Fruit fly (Drosophila melanogaster) ovary, adult (tissue): ENCODE data around the gene CG13995.

Source experiments
- CG17801 ChIP-seq: fragments of 200-800 bp; optimal IDR thresholded peaks from 2 replicates; lab custom pipeline; 2019; ENCODE audit warnings: missing biosample characterization, mild to moderate bottlenecking, missing genetic modification characterization, moderate library complexity; ENCODE audit not compliant: partially characterized antibody

Gene CG13995

dm6 chr2L:6088371-6089365 lies 34.6 kb downstream of the CG13995 start:
- peak; percentile 75 for TF ChIP-seq CG17801 (GFP tag; lab: Kevin White, UChicago)

dm6 chr2L:6089604-6090198 lies 35.6 kb downstream of the CG13995 start:
- no peak for TF ChIP-seq CG17801 (GFP tag; lab: Kevin White, UChicago)

dm6 chr2L:6090365-6090764 lies 36.3 kb downstream of the CG13995 start:
- TF ChIP-seq CG17801 (GFP tag; lab: Kevin White, UChicago) = no peak

- TF ChIP-seq CG17801 (GFP tag; lab: Kevin White, UChicago) = no peak
Measured at dm6 chr2L:6090786-6091716, 36.9 kb downstream of the CG13995 start, which contains the start of gene CG45075. Gene CG45075, plus strand, starts transcription at chr2L:6091412.

- no peak for TF ChIP-seq CG17801 (GFP tag; lab: Kevin White, UChicago)
Measured at dm6 chr2L:6092300-6092699, 38.2 kb downstream of the CG13995 start.

DNA sequence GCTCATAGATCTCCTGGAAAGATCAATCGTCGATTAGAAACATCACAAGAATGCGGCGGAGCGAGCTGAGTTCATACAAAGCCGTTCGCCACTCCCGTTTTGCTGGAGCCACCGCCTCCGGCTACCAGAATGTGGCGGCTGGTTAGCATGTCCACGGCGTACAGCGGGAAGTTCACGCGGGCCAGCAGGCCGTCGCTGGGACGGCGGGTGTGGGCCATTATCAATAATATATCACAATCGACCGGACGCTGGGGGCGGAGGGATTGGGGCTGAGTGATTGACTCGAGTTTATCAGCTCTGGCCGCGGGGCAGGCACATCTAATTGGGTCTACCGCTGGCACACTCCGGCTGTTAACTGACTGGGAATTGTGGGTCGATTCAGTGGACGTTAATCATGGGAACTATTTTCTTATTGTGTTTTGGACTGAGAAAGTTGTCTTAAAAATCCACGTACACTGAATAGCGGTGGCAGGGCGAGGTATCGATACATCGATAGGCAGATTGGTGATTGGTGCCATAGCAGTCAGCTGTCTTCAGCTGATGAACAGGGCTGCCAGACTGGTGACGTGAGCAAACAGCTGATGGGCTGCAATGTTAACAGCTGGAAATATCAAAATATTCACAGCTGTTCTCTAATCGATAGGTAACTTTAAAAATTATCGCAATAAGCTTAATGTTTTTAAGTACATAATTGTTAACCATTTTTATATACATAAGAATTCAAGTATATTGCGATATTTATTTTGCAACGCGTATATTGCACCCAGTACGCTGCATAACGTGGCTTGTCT lies 44.6 kb downstream of the CG13995 start, which contains the start of gene CG9175:
CG9175 (minus strand) TSS at position 488 of the 791 bp plus-strand sequence.
- TF ChIP-seq CG17801 (GFP tag; lab: Kevin White, UChicago) = peak; percentile 30

DNA sequence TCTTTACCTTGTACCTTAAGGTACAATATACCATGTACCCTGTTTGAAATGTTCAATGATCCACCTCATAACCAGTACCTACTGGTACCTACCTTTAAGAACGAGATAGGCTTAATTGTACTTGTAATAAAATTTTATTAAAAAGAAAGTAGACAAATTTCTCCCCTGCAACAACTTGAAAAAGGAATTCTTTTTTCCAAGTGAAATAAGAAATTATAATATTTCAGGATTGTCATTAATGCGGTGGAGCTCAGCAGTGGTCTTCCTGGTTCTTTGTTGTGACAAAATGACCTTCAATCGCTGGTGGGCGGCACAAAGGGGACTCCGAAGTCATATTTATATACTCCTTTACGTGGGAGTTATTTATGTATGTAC lies 45.2 kb downstream of the CG13995 start:
- no peak for TF ChIP-seq CG17801 (GFP tag; lab: Kevin White, UChicago)

dm6 chr2L:6100202-6100689 lies 46.1 kb downstream of the CG13995 start, which contains the start of gene stai:
Gene stai, plus strand, starts transcription at chr2L:6100377.
- TF ChIP-seq CG17801 (GFP tag; lab: Kevin White, UChicago) = peak; percentile 59

DNA sequence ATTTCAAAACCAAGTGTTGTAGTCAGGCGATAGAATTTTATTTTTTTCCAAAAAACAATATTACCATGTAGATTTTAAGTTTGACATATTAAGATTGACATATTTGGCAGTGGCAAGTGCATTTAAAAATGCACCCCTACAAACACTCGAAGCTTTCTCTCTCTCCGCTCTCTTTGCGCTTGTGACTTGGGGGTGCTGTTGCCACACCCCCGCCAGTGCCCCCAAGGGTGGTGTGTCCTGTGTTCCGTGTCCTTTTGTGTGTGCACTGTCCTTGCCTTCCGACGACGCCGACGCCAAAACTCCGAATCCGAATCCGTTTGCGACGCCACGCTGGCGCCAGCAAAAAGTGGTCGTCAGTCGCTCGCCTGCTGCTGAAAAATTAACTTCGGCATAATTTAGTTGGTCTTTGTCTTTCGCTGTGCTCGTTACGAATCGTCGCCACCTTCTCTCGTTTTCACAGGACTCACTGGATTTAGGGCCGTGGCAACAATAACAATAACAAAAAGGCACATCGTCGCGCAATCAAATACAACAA lies 55.3 kb downstream of the CG13995 start:
- no peak for TF ChIP-seq CG17801 (GFP tag; lab: Kevin White, UChicago)
